Worm (Caenorhabditis elegans): ENCODE measurements around the gene F55H2.7.

DNA sequence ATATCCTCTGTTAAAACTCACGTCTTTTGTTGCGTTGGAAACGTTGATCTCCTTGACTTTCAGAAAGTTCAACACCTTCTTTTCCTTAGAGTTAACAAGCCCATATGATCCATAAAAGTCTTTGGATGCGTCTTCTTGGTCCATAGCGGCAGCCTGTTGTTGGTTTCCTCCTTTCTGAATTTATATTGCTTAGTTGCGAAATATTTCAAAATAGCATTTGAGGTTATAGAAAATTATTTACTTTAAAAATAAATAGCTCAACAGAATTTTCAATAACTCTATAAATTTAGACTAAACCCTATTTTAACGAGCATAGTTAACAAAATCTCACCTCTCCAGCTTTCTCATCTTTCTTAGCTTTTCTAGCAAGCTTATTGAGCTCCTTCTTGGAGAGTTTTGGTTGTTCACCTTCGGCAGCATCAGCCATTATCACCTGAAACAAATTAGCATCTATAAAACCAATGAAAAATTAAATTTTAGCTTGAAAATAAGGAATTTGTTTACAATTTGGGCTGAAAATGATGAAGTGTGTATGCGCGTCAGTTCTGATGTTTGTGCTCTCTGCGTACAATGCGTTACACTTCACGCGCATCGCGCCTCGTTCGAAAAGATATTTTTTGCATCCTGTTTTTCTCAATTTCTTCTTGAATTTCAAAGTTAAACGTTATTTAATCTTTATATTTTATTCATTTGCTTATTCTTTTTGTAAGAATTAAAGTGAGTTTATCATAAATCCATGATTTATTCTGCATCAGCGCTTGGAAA, 25.1 kb downstream of the F55H2.7 start, which contains the start of the genes dars-1 and ctr-9:
- TF ChIP-seq madf-6 (GFP tag; IDR thresholded peaks at IDR 0.05) (no peak), unc-62 (GFP tag; optimal IDR thresholded peaks at IDR 0.05) (no peak), madf-8 (GFP tag; conservative IDR thresholded peaks at IDR 0.05) (no peak), T07F8.4 (tag; optimal IDR thresholded peaks at IDR 0.05) (no peak), tbp1 (GFP tag; optimal IDR thresholded peaks at IDR 0.05) (no peak)
